Worm (Caenorhabditis elegans): Measurements from ENCODE around the gene idpb-1.
A peak's percentile ranks its signal among the peaks of the same experiment; 100 is the strongest.

Gene idpb-1

ce11 chrII:5057315-5057714 is 44.5 kb upstream of the idpb-1 start (continued):
- TF ChIP-seq snpc-1.2 (GFP tag; IDR thresholded peaks at IDR 0.05) (peak; percentile 77), zfp-3 (GFP tag; conservative IDR thresholded peaks at IDR 0.05) (peak; percentile 60; the same call in 1 of the 2 replicates), nhr-6 (tag; optimal IDR thresholded peaks at IDR 0.05) (no peak), dmd-6 (GFP tag; IDR thresholded peaks at IDR 0.05) (peak; percentile 73), mdt-29 (GFP tag; IDR thresholded peaks at IDR 0.05) (peak; percentile 51; the same call in 1 of the 2 replicates), ceh-32 (tag; optimal IDR thresholded peaks at IDR 0.05; ENCODE audit: poor library complexity) (peak; percentile 23), ceh-20 (GFP tag; IDR thresholded peaks at IDR 0.05) (0 out of 2 replicates have a peak, but pooled peaks have one; percentile 45), nhr-42 (GFP tag; IDR thresholded peaks at IDR 0.05) (peak; percentile 72; the same call in 1 of the 2 replicates), lin-29 (GFP tag; IDR thresholded peaks at IDR 0.05) (peak; percentile 63), D1046.2 (GFP tag; IDR thresholded peaks at IDR 0.05) (peak; percentile 91), Y5F2A.4 (GFP tag; optimal IDR thresholded peaks at IDR 0.05) (no peak), lin-13 (GFP tag; optimal IDR thresholded peaks at IDR 0.05) (peak; percentile 30), set-16 (GFP tag; IDR thresholded peaks at IDR 0.05) (peak; percentile 20; the same call in 1 of the 2 replicates), mdl-1 (tag; optimal IDR thresholded peaks at IDR 0.05) (peak in 1 of 2 experiments; percentile 55), mep-1 (tag; optimal IDR thresholded peaks at IDR 0.05) (peak; percentile 76), nhr-48 (tag; optimal IDR thresholded peaks at IDR 0.05) (peak; percentile 34), ZK337.2 (GFP tag; IDR thresholded peaks at IDR 0.05) (peak; percentile 58; the same call in 1 of the 2 replicates), daf-8 (GFP tag; IDR thresholded peaks at IDR 0.05) (no peak), nhr-41 (GFP tag; IDR thresholded peaks at IDR 0.05) (no peak), lin-38 (GFP tag; IDR thresholded peaks at IDR 0.05) (peak; percentile 89), ctbp-1 (GFP tag; IDR thresholded peaks at IDR 0.05) (peak; percentile 39; the same call in 1 of the 2 replicates), pqm-1 (tag; optimal IDR thresholded peaks at IDR 0.05) (no peak), ama-1 (optimal IDR thresholded peaks at IDR 0.05) (no peak), nhr-10 (tag; optimal IDR thresholded peaks at IDR 0.05) (no peak), fos-1 (tag; optimal IDR thresholded peaks at IDR 0.05) (no peak), R02D3.7 (tag; optimal IDR thresholded peaks at IDR 0.05) (no peak), F26F4.8 (GFP tag; conservative IDR thresholded peaks at IDR 0.05) (0 out of 2 replicates have a peak, but pooled peaks have one; percentile 27), lin-1 (GFP tag; IDR thresholded peaks at IDR 0.05) (peak; percentile 56; the same call in 1 of the 2 replicates), mxl-2 (GFP tag; conservative IDR thresholded peaks at IDR 0.05) (no peak), lir-3 (tag; optimal IDR thresholded peaks at IDR 0.05) (no peak), spr-3 (GFP tag; optimal IDR thresholded peaks at IDR 0.05) (peak; percentile 40), zfp-2 (tag; optimal IDR thresholded peaks at IDR 0.05) (no peak), nhr-237 (tag; optimal IDR thresholded peaks at IDR 0.05) (no peak), nhr-25 (tag; optimal IDR thresholded peaks at IDR 0.05; ENCODE audit: borderline replicate concordance, insufficient read depth) (peak; percentile 67), dpl-1 (GFP tag; optimal IDR thresholded peaks at IDR 0.05) (peak; percentile 54), daf-16 (GFP tag; optimal IDR thresholded peaks at IDR 0.05) (peak; percentile 16 to 45), daf-16 (tag; optimal IDR thresholded peaks at IDR 0.05) (peak; percentile 55), ZK546.5 (tag; optimal IDR thresholded peaks at IDR 0.05) (no peak), hmg-1.1 (GFP tag; IDR thresholded peaks at IDR 0.05) (peak; percentile 75), saeg-2 (GFP tag; IDR thresholded peaks at IDR 0.05) (0 out of 2 replicates have a peak, but pooled peaks have one; percentile 66), zip-2 (tag; optimal IDR thresholded peaks at IDR 0.05) (no peak), Y75B8A.6 (GFP tag; IDR thresholded peaks at IDR 0.05) (0 out of 2 replicates have a peak, but pooled peaks have one; percentile 11), hlh-30 (tag; optimal IDR thresholded peaks at IDR 0.05; ENCODE audit: insufficient read depth) (peak; percentile 51), dve-1 (tag; optimal IDR thresholded peaks at IDR 0.05; ENCODE audit: insufficient read depth) (peak; percentile 65), mxl-3 (GFP tag; optimal IDR thresholded peaks at IDR 0.05) (peak; percentile 43), mes-2 (tag; optimal IDR thresholded peaks at IDR 0.05; ENCODE audit: poor library complexity, severe bottlenecking) (peak; percentile 85), snpc-4 (tag; optimal IDR thresholded peaks at IDR 0.05) (peak; percentile 93), T20F7.1 (GFP tag; optimal IDR thresholded peaks at IDR 0.05) (peak; percentile 48), hlh-11 (tag; optimal IDR thresholded peaks at IDR 0.05) (peak; percentile 75), daf-12 (tag; optimal IDR thresholded peaks at IDR 0.05) (no peak)
